Fruit fly (Drosophila melanogaster) Kc167 (cell line): ENCODE measurements around the gene LysB.

Experiments used
- Myc ChIP-seq: fragments of >200 bp; optimal IDR thresholded peaks from 2 replicates; lab custom pipeline; 2017; ENCODE audit warnings: missing external identifiers
- Sin3A ChIP-seq: fragments of >200 bp; optimal IDR thresholded peaks from 2 replicates; lab custom pipeline; 2018; ENCODE audit warnings: missing external identifiers
- h ChIP-seq: fragments of >200 bp; optimal IDR thresholded peaks from 3 replicates; lab custom pipeline; 2018; ENCODE audit warnings: missing external identifiers
- insv ChIP-seq: fragments of >200 bp; optimal IDR thresholded peaks from 3 replicates; lab custom pipeline; 2018; ENCODE audit warnings: missing external identifiers
- psq ChIP-seq: fragments of >200 bp; optimal IDR thresholded peaks from 2 replicates; lab custom pipeline; 2017; ENCODE audit warnings: missing external identifiers
- ttk ChIP-seq: sonication (Bioruptor generic); optimal IDR thresholded peaks from 2 replicates; lab custom pipeline; 2017; ENCODE audit warnings: missing external identifiers

dm6 chr3L:1208206-1208605 is 1.0 kb downstream of the LysB start:
- TF ChIP-seq insv (no peak), psq (no peak), Sin3A (lab: Kevin White, UChicago) (no peak), Myc (lab: Kevin White, UChicago) (no peak), h (lab: Kevin White, UChicago) (no peak), ttk (no peak)
